Worm (Caenorhabditis elegans): ENCODE measurements around the gene T28D9.1.

ce11 chrII:6513911-6514310, 21.7 kb downstream of the T28D9.1 start, which contains the start of gene R05G9R.1:
- no peak for TF ChIP-seq nhr-28 (tag; optimal IDR thresholded peaks at IDR 0.05)
- TF ChIP-seq snu-23 (GFP tag; optimal IDR thresholded peaks at IDR 0.05): no peak
- no peak for TF ChIP-seq C16A3.4 (tag; optimal IDR thresholded peaks at IDR 0.05)
- no peak for TF ChIP-seq ztf-11 (tag; optimal IDR thresholded peaks at IDR 0.05)
- no peak for TF ChIP-seq unc-62 (GFP tag; optimal IDR thresholded peaks at IDR 0.05)
- no peak for TF ChIP-seq fkh-10 (GFP tag; optimal IDR thresholded peaks at IDR 0.05)
- TF ChIP-seq ces-1 (GFP tag; optimal IDR thresholded peaks at IDR 0.05): no peak
- no peak for TF ChIP-seq irx-1 (tag; optimal IDR thresholded peaks at IDR 0.05)
- no peak for TF ChIP-seq blmp-1 (tag; optimal IDR thresholded peaks at IDR 0.05)

Measured in whole organism, L1 larva.